Worm (Caenorhabditis elegans): ENCODE results near the gene C33D9.8.

Gene C33D9.8

ce11 chrIV:8816029-8816428, 29.5 kb upstream of the C33D9.8 start, which contains the start of gene grsp-2:
TSS of gene grsp-2 (plus strand) at chrIV:8816329.
- no peak for TF ChIP-seq hlh-12 (tag; optimal IDR thresholded peaks at IDR 0.05)
- no peak for TF ChIP-seq ceh-40 (GFP tag; IDR thresholded peaks at IDR 0.05)
- no peak for TF ChIP-seq ceh-27 (GFP tag; optimal IDR thresholded peaks at IDR 0.05)
- TF ChIP-seq madf-8 (GFP tag; conservative IDR thresholded peaks at IDR 0.05) = no peak
- no peak for TF ChIP-seq sptf-2 (GFP tag; optimal IDR thresholded peaks at IDR 0.05)
- no peak for TF ChIP-seq hmg-1.2 (GFP tag; IDR thresholded peaks at IDR 0.05)
- TF ChIP-seq let-607 (tag; optimal IDR thresholded peaks at IDR 0.05) = no peak
- no peak for TF ChIP-seq die-1 (tag; optimal IDR thresholded peaks at IDR 0.05)
- no peak for TF ChIP-seq F57C9.4 (tag; optimal IDR thresholded peaks at IDR 0.05)
- no peak for TF ChIP-seq snpc-1.3 (tag; optimal IDR thresholded peaks at IDR 0.05; ENCODE audit: insufficient read depth)
- no peak for TF ChIP-seq ceh-91 (GFP tag; IDR thresholded peaks at IDR 0.05)
- no peak for TF ChIP-seq egl-44 (GFP tag; IDR thresholded peaks at IDR 0.05)
- no peak for TF ChIP-seq rpc-1 (optimal IDR thresholded peaks at IDR 0.05)
- TF ChIP-seq rpc-1 (tag; optimal IDR thresholded peaks at IDR 0.05) = no peak
- no peak for TF ChIP-seq F52B5.7 (tag; optimal IDR thresholded peaks at IDR 0.05)
- no peak for TF ChIP-seq madf-6 (GFP tag; IDR thresholded peaks at IDR 0.05)
- no peak for TF ChIP-seq lsy-27 (tag; optimal IDR thresholded peaks at IDR 0.05; ENCODE audit: borderline replicate concordance, insufficient read depth)
- no peak for TF ChIP-seq nfya-2 (GFP tag; IDR thresholded peaks at IDR 0.05)
- no peak for TF ChIP-seq T07F8.4 (tag; optimal IDR thresholded peaks at IDR 0.05)
- TF ChIP-seq aptf-2 (GFP tag; conservative IDR thresholded peaks at IDR 0.05) = no peak

- TF ChIP-seq lag-1 (GFP tag; IDR thresholded peaks at IDR 0.05) (no peak), egl-44 (GFP tag; IDR thresholded peaks at IDR 0.05) (no peak), let-607 (tag; optimal IDR thresholded peaks at IDR 0.05) (no peak), ztf-3 (GFP tag; optimal IDR thresholded peaks at IDR 0.05) (no peak), snpc-4 (GFP tag; optimal IDR thresholded peaks at IDR 0.05) (no peak), snpc-4 (tag; optimal IDR thresholded peaks at IDR 0.05) (no peak), pha-4 (tag; optimal IDR thresholded peaks at IDR 0.05) (no peak), F49E8.2 (tag; optimal IDR thresholded peaks at IDR 0.05; ENCODE audit: insufficient read depth) (no peak), tlf-1 (GFP tag; optimal IDR thresholded peaks at IDR 0.05) (no peak), ZK185.1 (tag; optimal IDR thresholded peaks at IDR 0.05; ENCODE audit: poor library complexity, severe bottlenecking) (no peak)
These were observed 28.6 kb upstream of the C33D9.8 start for ce11 chrIV:8815162-8815561.

- TF ChIP-seq bed-1 (GFP tag; IDR thresholded peaks at IDR 0.05) = no peak
- TF ChIP-seq F49E8.2 (tag; optimal IDR thresholded peaks at IDR 0.05; ENCODE audit: insufficient read depth) = no peak
- TF ChIP-seq Y79H2A.3 (GFP tag; conservative IDR thresholded peaks at IDR 0.05) = no peak
- no peak for TF ChIP-seq F57C9.4 (tag; optimal IDR thresholded peaks at IDR 0.05)
- no peak for TF ChIP-seq C17E4.6 (GFP tag; IDR thresholded peaks at IDR 0.05)
- no peak for TF ChIP-seq lag-1 (GFP tag; IDR thresholded peaks at IDR 0.05)
- TF ChIP-seq B0336.3 (GFP tag; IDR thresholded peaks at IDR 0.05) = no peak
- TF ChIP-seq pbrm-1 (GFP tag; IDR thresholded peaks at IDR 0.05) = no peak
These were observed 27.1 kb upstream of the C33D9.8 start, which contains the start of gene exc-5 for ce11 chrIV:8813614-8814013. TSS of gene exc-5 (minus strand) at chrIV:8813670.

ce11 chrIV:8807327-8807726, 20.8 kb upstream of the C33D9.8 start:
- peak; percentile 35 for TF ChIP-seq nhr-80 (tag; optimal IDR thresholded peaks at IDR 0.05)
- TF ChIP-seq snpc-3.4 (tag; optimal IDR thresholded peaks at IDR 0.05) = no peak
- no peak for TF ChIP-seq egl-44 (GFP tag; IDR thresholded peaks at IDR 0.05)
- no peak for TF ChIP-seq ceh-100 (GFP tag; IDR thresholded peaks at IDR 0.05)

Data from whole organism, young adult.